Worm (Caenorhabditis elegans): ENCODE measurements around the gene lin-23.

ce11 chrII:6360822-6361221 lies 10.3 kb upstream of the lin-23 start, which contains the start of gene K10B2.4:
- TF ChIP-seq tbx-7 (tag; optimal IDR thresholded peaks at IDR 0.05): no peak
- no peak for TF ChIP-seq elt-4 (tag; optimal IDR thresholded peaks at IDR 0.05)
- no peak for TF ChIP-seq nhr-11 (tag; optimal IDR thresholded peaks at IDR 0.05)
- no peak for TF ChIP-seq fkh-10 (GFP tag; optimal IDR thresholded peaks at IDR 0.05)
- TF ChIP-seq pag-3 (tag; optimal IDR thresholded peaks at IDR 0.05; ENCODE audit: borderline replicate concordance): no peak
- TF ChIP-seq ama-1 (optimal IDR thresholded peaks at IDR 0.05): no peak
- TF ChIP-seq elt-2 (tag; optimal IDR thresholded peaks at IDR 0.05): no peak
- no peak for TF ChIP-seq pqm-1 (tag; optimal IDR thresholded peaks at IDR 0.05)
- TF ChIP-seq K09A11.1 (tag; optimal IDR thresholded peaks at IDR 0.05; ENCODE audit: insufficient read depth): no peak
- TF ChIP-seq lin-11 (tag; optimal IDR thresholded peaks at IDR 0.05): no peak
- TF ChIP-seq nfya-1 (tag; optimal IDR thresholded peaks at IDR 0.05): peak; percentile 49
- no peak for TF ChIP-seq fax-1 (tag; optimal IDR thresholded peaks at IDR 0.05)
- no peak for TF ChIP-seq C38D4.7 (GFP tag; optimal IDR thresholded peaks at IDR 0.05)
- TF ChIP-seq ceh-9 (tag; optimal IDR thresholded peaks at IDR 0.05): no peak

Data from whole organism, late embryonic.